Worm (Caenorhabditis elegans) whole organism, late embryonic: ENCODE data around the gene T04C4.3.

Experiments used
- ceh-2 ChIP-seq: sonication (generic microtip); optimal IDR thresholded peaks from 2 replicates; lab custom pipeline; 2016; ENCODE audit warnings: missing genotype, missing genetic modification characterization, missing compliant biosample characterization
- hlh-15 ChIP-seq: sonication (generic microtip); optimal IDR thresholded peaks from 2 replicates; lab custom pipeline; 2016; ENCODE audit warnings: missing genetic modification characterization, missing compliant biosample characterization
- mec-3 ChIP-seq: sonication (generic microtip); optimal IDR thresholded peaks from 2 replicates; lab custom pipeline; 2016; ENCODE audit warnings: borderline replicate concordance, missing genetic modification characterization, missing compliant biosample characterization
- pax-1 ChIP-seq: fragments of 150-350 bp; optimal IDR thresholded peaks from 2 replicates; lab custom pipeline; 2014; ENCODE audit warnings: missing biosample characterization, missing genetic modification characterization
- pha-4 ChIP-seq: fragments of 150-350 bp; optimal IDR thresholded peaks from 2 replicates; lab custom pipeline; 2018; ENCODE audit warnings: missing biosample characterization, missing genetic modification reagents, missing genetic modification characterization
- pros-1 ChIP-seq: fragments of 150-350 bp; optimal IDR thresholded peaks from 2 replicates; lab custom pipeline; 2014; ENCODE audit warnings: missing biosample characterization, missing genetic modification reagents, missing genetic modification characterization
- sox-2 ChIP-seq: fragments of 200-800 bp; sonication (Bioruptor generic); IDR thresholded peaks from 2 replicates; pipeline ENCODE4 v1.3.6; 2022; ENCODE audit warnings: missing genetic modification reagents, missing genetic modification characterization, missing compliant biosample characterization

DNA sequence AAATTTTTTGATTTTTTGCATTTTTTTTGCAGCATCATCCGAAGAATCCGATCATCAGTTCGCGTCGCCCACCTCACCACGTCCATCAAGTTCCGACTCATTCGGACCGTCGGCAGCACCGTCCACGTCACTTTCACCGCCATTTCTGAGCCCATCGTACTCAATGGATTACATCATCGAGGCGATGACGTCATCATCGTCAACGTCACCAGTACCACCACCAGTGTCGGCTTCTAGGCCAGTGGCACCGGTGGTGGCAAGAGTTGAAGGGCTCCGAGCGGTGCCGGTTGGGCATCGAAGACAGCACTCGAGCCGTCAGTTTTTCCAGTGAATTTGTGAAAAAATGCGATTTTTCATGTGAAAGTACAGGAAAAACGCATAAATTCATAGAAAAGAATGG is 7.0 kb upstream of the T04C4.3 start:
- TF ChIP-seq mec-3 (tag; lab: Kevin White, UChicago): no peak
- no peak for TF ChIP-seq pha-4 (tag; lab: Kevin White, UChicago)
- TF ChIP-seq hlh-15: no peak
- no peak for TF ChIP-seq sox-2
- no peak for TF ChIP-seq ceh-2 (tag; lab: Kevin White, UChicago)
- no peak for TF ChIP-seq pros-1
- TF ChIP-seq pax-1 (tag; lab: Kevin White, UChicago): no peak
